Worm (Caenorhabditis elegans) whole organism, young adult: Measurements from ENCODE around the gene Y15E3A.3.

Source experiments
- aptf-2 ChIP-seq: fragments of 200-800 bp; sonication (Bioruptor generic); conservative IDR thresholded peaks from 2 replicates; pipeline ENCODE4 v1.3.6; 2022; ENCODE audit warnings: missing genetic modification reagents, missing genetic modification characterization, missing compliant biosample characterization
- ceh-100 ChIP-seq: fragments of 200-800 bp; sonication (Bioruptor generic); IDR thresholded peaks from 2 replicates; pipeline ENCODE4 v1.3.6; 2022; ENCODE audit warnings: missing genetic modification reagents, missing genetic modification characterization, missing compliant biosample characterization
- hsf-1 ChIP-seq: fragments of 200-800 bp; sonication (Bioruptor generic); IDR thresholded peaks from 2 replicates; pipeline ENCODE4 v1.3.6; 2022; ENCODE audit warnings: missing genetic modification reagents, missing genetic modification characterization, missing compliant biosample characterization
- lin-54 ChIP-seq: fragments of 200-800 bp; sonication (Bioruptor generic); optimal IDR thresholded peaks from 2 replicates; lab custom pipeline; 2018; ENCODE audit warnings: mild to moderate bottlenecking, missing genetic modification characterization, missing compliant biosample characterization
- nhr-27 ChIP-seq: fragments of 200-800 bp; sonication (Bioruptor generic); optimal IDR thresholded peaks from 2 replicates; lab custom pipeline; 2018; ENCODE audit warnings: mild to moderate bottlenecking, missing genetic modification characterization, moderate library complexity, missing compliant biosample characterization
- pha-4 ChIP-seq: fragments of 150-350 bp; sonication (generic microtip); optimal IDR thresholded peaks from 2 replicates; lab custom pipeline; 2014; ENCODE audit warnings: missing biosample characterization, missing genetic modification reagents, missing genetic modification characterization
- ztf-25 ChIP-seq: fragments of 200-800 bp; sonication (Bioruptor generic); IDR thresholded peaks from 2 replicates; pipeline ENCODE4 v1.3.6; 2022; ENCODE audit warnings: missing genetic modification reagents, missing genetic modification characterization, missing compliant biosample characterization

DNA sequence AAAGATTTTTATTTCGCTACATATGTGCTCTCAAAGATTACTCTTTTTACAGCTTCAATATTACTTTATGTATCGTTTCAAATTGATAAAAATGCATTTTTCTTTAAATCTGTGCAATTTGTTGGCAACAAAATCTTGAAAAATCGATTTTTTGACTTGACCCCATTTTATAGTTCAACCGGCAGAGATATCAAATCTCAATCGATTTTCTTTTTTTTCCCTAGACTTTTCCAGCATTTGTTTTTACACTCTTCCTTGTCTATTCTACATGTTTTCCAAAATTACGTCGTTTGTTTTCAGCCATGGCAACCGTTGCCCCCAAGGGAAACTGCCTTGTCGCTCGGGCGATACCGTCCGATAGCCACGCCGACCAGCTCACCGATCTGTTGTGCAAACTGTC is 29.3 kb upstream of the Y15E3A.3 start, which contains the start of gene nfki-1:
- TF ChIP-seq lin-54 (GFP tag; lab: Kevin White, UChicago): no peak
- TF ChIP-seq ceh-100 (GFP tag; lab: Robert Waterston, UW): no peak
- TF ChIP-seq nhr-27 (tag; lab: Kevin White, UChicago): no peak
- no peak for TF ChIP-seq hsf-1 (GFP tag; lab: Robert Waterston, UW)
- TF ChIP-seq pha-4 (tag; lab: Kevin White, UChicago): no peak
- no peak for TF ChIP-seq ztf-25 (GFP tag; lab: Robert Waterston, UW)
- TF ChIP-seq aptf-2 (GFP tag; lab: Robert Waterston, UW): no peak
